Worm (Caenorhabditis elegans): ENCODE data around the gene peli-1.

The peli-1 gene

ce11 chrV:5687115-5687979, 18.3 kb upstream of the peli-1 start, which contains the start of gene F25B4.7:
Gene F25B4.7, minus strand, starts transcription at chrV:5687226.
- no peak for TF ChIP-seq cnd-1 (tag; optimal IDR thresholded peaks at IDR 0.05)
- peak; percentile 52 for TF ChIP-seq ces-1 (GFP tag; optimal IDR thresholded peaks at IDR 0.05)
- TF ChIP-seq unc-62 (GFP tag; optimal IDR thresholded peaks at IDR 0.05), result no peak

ce11 chrV:5691665-5692407, 13.8 kb upstream of the peli-1 start, which contains the start of gene F25B4.8:
Gene F25B4.8, minus strand, starts transcription at chrV:5691715.
- no peak for TF ChIP-seq lin-13 (tag; optimal IDR thresholded peaks at IDR 0.05)

ce11 chrV:5693595-5693994, 12.0 kb upstream of the peli-1 start:
- TF ChIP-seq zip-8 (tag; optimal IDR thresholded peaks at IDR 0.05) (no peak), ces-1 (GFP tag; optimal IDR thresholded peaks at IDR 0.05) (no peak), ham-2 (GFP tag; optimal IDR thresholded peaks at IDR 0.05) (no peak), lin-13 (tag; optimal IDR thresholded peaks at IDR 0.05) (no peak), nhr-2 (tag; optimal IDR thresholded peaks at IDR 0.05) (no peak), unc-120 (tag; optimal IDR thresholded peaks at IDR 0.05; ENCODE audit: poor library complexity, severe bottlenecking) (no peak), ceh-83 (GFP tag; optimal IDR thresholded peaks at IDR 0.05) (no peak)

- TF ChIP-seq hlh-1 (tag; optimal IDR thresholded peaks at IDR 0.05), result no peak
- TF ChIP-seq ham-2 (GFP tag; optimal IDR thresholded peaks at IDR 0.05), result no peak
- no peak for TF ChIP-seq ztf-11 (tag; optimal IDR thresholded peaks at IDR 0.05)
- TF ChIP-seq zip-8 (tag; optimal IDR thresholded peaks at IDR 0.05), result no peak
- no peak for TF ChIP-seq M03D4.4 (tag; optimal IDR thresholded peaks at IDR 0.05)
- no peak for TF ChIP-seq nhr-28 (tag; optimal IDR thresholded peaks at IDR 0.05)
- TF ChIP-seq bed-3 (GFP tag; optimal IDR thresholded peaks at IDR 0.05), result no peak
- no peak for TF ChIP-seq unc-62 (GFP tag; optimal IDR thresholded peaks at IDR 0.05)
- TF ChIP-seq cnd-1 (tag; optimal IDR thresholded peaks at IDR 0.05), result no peak
- TF ChIP-seq lin-13 (tag; optimal IDR thresholded peaks at IDR 0.05), result no peak
- no peak for TF ChIP-seq sem-2 (GFP tag; optimal IDR thresholded peaks at IDR 0.05)
- TF ChIP-seq mab-5 (tag; optimal IDR thresholded peaks at IDR 0.05), result no peak
- TF ChIP-seq elt-3 (tag; optimal IDR thresholded peaks at IDR 0.05), result no peak
- no peak for TF ChIP-seq tbx-8 (GFP tag; optimal IDR thresholded peaks at IDR 0.05)
- no peak for TF ChIP-seq unc-120 (tag; optimal IDR thresholded peaks at IDR 0.05; ENCODE audit: poor library complexity, severe bottlenecking)
- no peak for TF ChIP-seq blmp-1 (tag; optimal IDR thresholded peaks at IDR 0.05)
- no peak for TF ChIP-seq elt-1 (tag; optimal IDR thresholded peaks at IDR 0.05; ENCODE audit: borderline replicate concordance, insufficient read depth)
- no peak for TF ChIP-seq nhr-237 (tag; optimal IDR thresholded peaks at IDR 0.05)
- TF ChIP-seq nhr-2 (tag; optimal IDR thresholded peaks at IDR 0.05), result no peak
- no peak for TF ChIP-seq lsy-2 (tag; optimal IDR thresholded peaks at IDR 0.05)
These were observed 10.0 kb upstream of the peli-1 start for ce11 chrV:5695635-5696034.

- TF ChIP-seq lin-13 (tag; optimal IDR thresholded peaks at IDR 0.05), result no peak
- no peak for TF ChIP-seq elt-3 (tag; optimal IDR thresholded peaks at IDR 0.05)
- no peak for TF ChIP-seq M03D4.4 (tag; optimal IDR thresholded peaks at IDR 0.05)
- TF ChIP-seq ceh-83 (GFP tag; optimal IDR thresholded peaks at IDR 0.05), result no peak
- no peak for TF ChIP-seq lsy-2 (tag; optimal IDR thresholded peaks at IDR 0.05)
- no peak for TF ChIP-seq snpc-4 (tag; optimal IDR thresholded peaks at IDR 0.05)
- no peak for TF ChIP-seq tbx-8 (GFP tag; optimal IDR thresholded peaks at IDR 0.05)
- no peak for TF ChIP-seq mep-1 (tag; optimal IDR thresholded peaks at IDR 0.05)
- no peak for TF ChIP-seq sptf-1 (tag; optimal IDR thresholded peaks at IDR 0.05)
These were observed 9.4 kb upstream of the peli-1 start for ce11 chrV:5696177-5696576.

ce11 chrV:5697581-5697980, 8.0 kb upstream of the peli-1 start:
- TF ChIP-seq ztf-11 (tag; optimal IDR thresholded peaks at IDR 0.05) (no peak), ceh-43 (GFP tag; optimal IDR thresholded peaks at IDR 0.05) (no peak), lsy-2 (tag; optimal IDR thresholded peaks at IDR 0.05) (no peak), ceh-39 (tag; optimal IDR thresholded peaks at IDR 0.05) (no peak), pha-4 (tag; optimal IDR thresholded peaks at IDR 0.05) (no peak), ham-2 (GFP tag; optimal IDR thresholded peaks at IDR 0.05) (no peak), nhr-76 (tag; optimal IDR thresholded peaks at IDR 0.05) (no peak), flh-1 (GFP tag; optimal IDR thresholded peaks at IDR 0.05) (no peak), snpc-4 (tag; optimal IDR thresholded peaks at IDR 0.05) (no peak), unc-39 (tag; optimal IDR thresholded peaks at IDR 0.05) (no peak), ceh-83 (GFP tag; optimal IDR thresholded peaks at IDR 0.05) (no peak), cnd-1 (tag; optimal IDR thresholded peaks at IDR 0.05) (no peak), nhr-12 (tag; optimal IDR thresholded peaks at IDR 0.05) (no peak), ces-1 (GFP tag; optimal IDR thresholded peaks at IDR 0.05) (no peak), lin-13 (tag; optimal IDR thresholded peaks at IDR 0.05) (no peak), mls-2 (tag; optimal IDR thresholded peaks at IDR 0.05) (no peak)
